Worm (Caenorhabditis elegans) whole organism, L4/young adult: ENCODE measurements around the gene vang-1.

ENCODE experiments used
- W03F9.2 ChIP-seq: fragments of 150-350 bp; optimal IDR thresholded peaks from 2 replicates; lab custom pipeline; 2014; ENCODE audit warnings: missing biosample characterization, missing genetic modification characterization
- dao-5 ChIP-seq: sonication (generic microtip); optimal IDR thresholded peaks from 2 replicates; lab custom pipeline; 2016; ENCODE audit warnings: missing genotype, missing genetic modification characterization, moderate library complexity, missing compliant biosample characterization
- him-1 ChIP-seq: sonication (generic microtip); optimal IDR thresholded peaks from 2 replicates; lab custom pipeline; 2016; ENCODE audit warnings: missing genotype, missing genetic modification reagents, missing genetic modification characterization, missing compliant biosample characterization

DNA sequence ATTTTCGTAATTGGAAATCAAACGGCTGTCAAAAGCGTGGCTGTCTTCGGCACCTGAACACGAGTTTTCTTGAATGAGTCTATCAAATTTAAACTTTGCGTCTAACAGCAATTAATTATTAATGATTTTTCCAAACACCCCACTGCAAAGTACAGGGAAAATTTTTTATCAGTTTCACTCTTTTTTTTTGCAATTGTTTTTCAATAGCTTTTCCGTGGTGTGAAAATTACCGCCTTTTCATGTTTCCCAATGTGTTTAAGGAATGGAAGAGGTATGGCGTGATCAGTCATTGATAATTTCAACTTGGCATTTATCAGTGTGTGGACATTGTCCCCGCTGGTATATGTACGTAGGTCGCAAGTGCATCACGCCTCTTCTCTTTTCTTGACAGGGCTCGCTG lies 46.2 kb downstream of the vang-1 start:
- TF ChIP-seq him-1 (tag; lab: Kevin White, UChicago) (no peak), dao-5 (tag; lab: Kevin White, UChicago) (no peak), W03F9.2 (tag; lab: Kevin White, UChicago) (no peak)
